Fruit fly (Drosophila melanogaster) whole organism: ENCODE measurements around the gene CG31697.

ENCODE experiments used
- CG8478 ChIP-seq: fragments of >200 bp; optimal IDR thresholded peaks from 2 replicates; lab custom pipeline; 2018; ENCODE audit warnings: inconsistent platforms
- Dll ChIP-seq: fragments of >200 bp; optimal IDR thresholded peaks from 2 replicates; lab custom pipeline; 2017
- EcR ChIP-seq, 2 experiments: fragments of >200 bp; optimal IDR thresholded peaks; 2 replicates each; lab custom pipeline; 2017; ENCODE audit warnings: missing biosample characterization in 2 of 2, missing genetic modification characterization in 2 of 2, missing genetic modification reagents in 2 of 2
- pan ChIP-seq: fragments of >200 bp; optimal IDR thresholded peaks from 2 replicates; lab custom pipeline; 2017
- psq ChIP-seq: fragments of >200 bp; optimal IDR thresholded peaks from 2 replicates; lab custom pipeline; 2017
- usp ChIP-seq: fragments of >200 bp; optimal IDR thresholded peaks from 2 replicates; lab custom pipeline; 2017; ENCODE audit warnings: missing biosample characterization, missing genetic modification characterization, mixed read lengths

CG31697 gene

DNA sequence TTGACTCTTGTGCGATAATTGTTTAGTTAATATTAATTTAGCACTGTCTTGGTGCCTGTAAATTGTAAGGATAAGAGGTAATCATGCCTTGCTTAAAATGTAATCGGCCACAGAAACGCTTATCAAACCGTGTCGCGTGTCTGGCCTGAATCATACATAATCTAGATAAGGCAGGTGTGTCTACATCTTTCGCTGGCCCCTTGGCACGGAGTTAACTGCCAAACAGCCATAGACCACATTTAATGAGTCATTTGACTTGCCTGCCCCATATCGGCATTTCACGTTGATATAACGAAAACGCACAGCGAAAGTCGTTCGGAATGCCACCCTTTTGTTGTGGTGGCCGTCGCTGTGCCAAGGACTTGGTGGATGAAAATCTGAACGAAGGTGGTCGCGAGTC is at the start of gene CG31697:
Gene CG31697, plus strand, starts transcription at position 215 of the 400 bp plus-strand sequence.
- TF ChIP-seq pan (lab: Kevin White, UChicago) (no peak), psq (lab: Kevin White, UChicago) (no peak), Dll (lab: Kevin White, UChicago) (no peak), EcR (GFP tag; optimal IDR thresholded peaks at IDR 0.05; lab: Kevin White, UChicago) (no peak), usp (GFP tag; lab: Kevin White, UChicago) (no peak), CG8478 (no peak)

DNA sequence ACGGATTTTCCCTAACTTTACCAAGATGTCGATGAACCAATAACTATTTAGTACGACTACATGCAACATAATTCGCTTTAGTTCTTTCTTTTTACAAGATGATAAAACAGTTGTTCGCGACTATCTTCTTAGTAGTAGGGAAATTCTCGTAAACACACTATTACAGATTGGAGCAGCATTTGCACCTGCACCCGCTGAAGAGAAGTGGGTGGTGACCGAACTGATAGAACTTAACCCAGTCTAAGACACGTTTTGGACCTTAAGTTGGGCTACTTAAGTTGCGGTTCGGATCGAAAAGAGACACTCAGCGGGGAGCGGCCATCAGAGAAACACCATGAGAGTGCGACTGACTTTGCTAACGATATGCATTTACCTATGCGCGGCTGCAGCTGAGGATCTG is 48.1 kb upstream of the CG31697 start, which contains the start of gene CG13083:
Gene CG13083, plus strand, starts transcription at position 301 of the 400 bp plus-strand sequence.
- TF ChIP-seq psq (lab: Kevin White, UChicago) (no peak), pan (lab: Kevin White, UChicago) (no peak), EcR (GFP tag; optimal IDR thresholded peaks at IDR 0.05; lab: Kevin White, UChicago) (no peak), CG8478 (no peak), usp (GFP tag; lab: Kevin White, UChicago) (no peak), Dll (lab: Kevin White, UChicago) (no peak)

DNA sequence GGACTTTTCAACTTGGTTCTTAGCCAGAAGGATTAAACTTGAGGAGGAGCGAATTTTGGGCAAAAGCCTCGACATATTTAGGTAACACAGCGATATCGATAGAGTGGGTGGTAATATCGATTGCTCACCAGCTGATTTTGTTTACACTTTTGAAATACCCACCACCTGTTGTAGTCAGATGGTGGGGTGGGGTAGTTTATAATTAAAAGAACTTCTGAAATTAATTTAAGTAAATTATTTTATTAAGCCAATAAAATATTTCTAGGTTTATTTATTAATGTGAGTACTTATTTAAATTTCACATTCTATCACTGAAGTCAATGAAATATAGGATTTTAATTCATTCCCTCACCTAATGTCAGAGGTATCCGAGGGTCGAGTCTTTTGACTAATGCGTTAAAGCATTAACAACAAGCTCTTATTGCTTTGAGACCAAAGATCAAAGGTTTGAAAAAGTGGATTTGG is 45.2 kb upstream of the CG31697 start, which contains the start of the genes CG10194 and CG18094:
Gene CG10194, minus strand, starts transcription at position 108 of the 465 bp plus-strand sequence.
Gene CG18094, plus strand, starts transcription at position 266 of the 465 bp plus-strand sequence.
- no peak for TF ChIP-seq usp (GFP tag; lab: Kevin White, UChicago)
- peak; percentile 94 for TF ChIP-seq pan (lab: Kevin White, UChicago)

DNA sequence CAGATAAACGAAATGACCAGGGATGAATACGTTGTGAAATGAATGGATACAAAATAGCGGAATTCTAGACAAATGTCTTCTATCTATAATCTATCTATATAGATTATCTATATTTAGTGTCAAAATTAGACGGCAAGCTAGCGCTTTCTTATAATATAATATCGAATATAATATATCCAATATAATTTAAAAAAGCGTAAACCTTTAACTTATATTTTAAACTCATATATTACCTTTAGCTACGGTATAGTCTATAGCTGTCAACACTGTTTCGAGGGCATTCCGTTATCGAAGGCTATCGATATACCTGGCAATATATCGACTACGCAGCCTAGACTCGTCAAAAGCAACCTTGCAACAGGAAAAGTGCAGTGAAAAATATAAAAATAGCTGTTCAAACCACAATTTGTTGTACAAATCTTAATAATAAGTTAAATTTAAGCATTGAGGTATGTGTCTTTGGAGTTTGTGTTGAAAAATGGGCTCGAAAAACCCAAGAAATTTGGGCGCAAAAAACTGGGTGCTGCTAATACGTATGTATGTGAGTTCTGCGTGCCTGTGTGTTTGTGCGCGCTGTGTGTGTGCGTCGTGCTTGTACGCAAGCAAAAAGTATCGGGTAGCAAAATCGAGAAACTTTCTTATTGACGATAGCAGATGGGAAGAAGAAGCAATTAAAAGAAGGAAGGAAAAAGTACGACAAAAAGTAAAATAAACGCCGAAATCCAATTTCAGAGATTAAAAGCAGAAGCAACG is 42.1 kb upstream of the CG31697 start, which contains the start of the genes swm and Ctu2:
Gene swm, plus strand, starts transcription at position 318 of the 753 bp plus-strand sequence.
Gene Ctu2, minus strand, starts transcription at position 320 of the 753 bp plus-strand sequence.
- TF ChIP-seq usp (GFP tag; lab: Kevin White, UChicago): no peak
- no peak for TF ChIP-seq CG8478
- TF ChIP-seq EcR (GFP tag; optimal IDR thresholded peaks at IDR 0.05; lab: Kevin White, UChicago): no peak
- TF ChIP-seq Dll (lab: Kevin White, UChicago): no peak
- no peak for TF ChIP-seq psq (lab: Kevin White, UChicago)
- no peak for TF ChIP-seq pan (lab: Kevin White, UChicago)

DNA sequence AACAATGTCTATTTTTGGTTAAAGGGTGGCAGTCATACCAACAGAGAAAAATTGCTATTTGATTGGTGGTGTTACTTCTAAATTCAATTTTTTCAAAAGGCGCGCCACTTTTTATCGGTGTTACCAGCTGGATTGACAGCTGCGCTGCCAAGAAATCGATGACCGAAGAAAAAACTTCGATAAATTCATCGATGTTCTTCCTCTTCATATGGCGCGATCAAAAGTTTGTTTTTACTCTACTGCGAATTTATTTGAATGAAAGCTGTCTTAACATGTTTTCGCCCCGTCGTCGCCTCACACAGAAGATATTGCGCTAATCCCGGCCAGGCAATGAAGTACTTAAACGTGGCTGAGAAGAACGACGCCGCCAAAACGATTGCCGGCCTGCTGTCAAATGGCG is 37.3 kb upstream of the CG31697 start, which contains the start of gene Top3alpha:
Gene Top3alpha, plus strand, starts transcription at position 186 of the 400 bp plus-strand sequence.
- TF ChIP-seq EcR (GFP tag; optimal IDR thresholded peaks at IDR 0.05; lab: Kevin White, UChicago) (no peak), pan (lab: Kevin White, UChicago) (no peak), psq (lab: Kevin White, UChicago) (no peak), Dll (lab: Kevin White, UChicago) (no peak), usp (GFP tag; lab: Kevin White, UChicago) (no peak), CG8478 (no peak)

DNA sequence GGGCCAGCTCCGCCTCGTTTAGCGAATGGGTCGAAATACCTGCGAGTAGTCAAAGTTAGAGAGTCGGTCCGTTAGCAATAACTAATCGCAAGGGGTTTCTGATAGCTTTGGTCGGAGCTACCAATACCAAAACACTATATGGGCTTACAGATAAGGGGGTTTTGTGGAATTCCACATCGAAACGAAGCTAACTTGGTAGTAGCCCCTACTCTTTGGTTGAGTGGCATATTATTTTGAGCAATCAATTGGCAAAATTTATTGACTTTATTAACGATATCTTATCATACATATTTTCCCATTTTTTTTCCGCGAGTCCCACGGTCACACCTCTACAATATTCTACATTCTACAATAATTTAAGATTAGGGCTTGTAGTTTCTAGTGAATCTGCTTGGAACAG is 28.9 kb upstream of the CG31697 start:
- TF ChIP-seq EcR (GFP tag; optimal IDR thresholded peaks at IDR 0.05; lab: Kevin White, UChicago) (no peak), psq (lab: Kevin White, UChicago) (no peak), Dll (lab: Kevin White, UChicago) (no peak), CG8478 (no peak), pan (lab: Kevin White, UChicago) (no peak), usp (GFP tag; lab: Kevin White, UChicago) (no peak)

DNA sequence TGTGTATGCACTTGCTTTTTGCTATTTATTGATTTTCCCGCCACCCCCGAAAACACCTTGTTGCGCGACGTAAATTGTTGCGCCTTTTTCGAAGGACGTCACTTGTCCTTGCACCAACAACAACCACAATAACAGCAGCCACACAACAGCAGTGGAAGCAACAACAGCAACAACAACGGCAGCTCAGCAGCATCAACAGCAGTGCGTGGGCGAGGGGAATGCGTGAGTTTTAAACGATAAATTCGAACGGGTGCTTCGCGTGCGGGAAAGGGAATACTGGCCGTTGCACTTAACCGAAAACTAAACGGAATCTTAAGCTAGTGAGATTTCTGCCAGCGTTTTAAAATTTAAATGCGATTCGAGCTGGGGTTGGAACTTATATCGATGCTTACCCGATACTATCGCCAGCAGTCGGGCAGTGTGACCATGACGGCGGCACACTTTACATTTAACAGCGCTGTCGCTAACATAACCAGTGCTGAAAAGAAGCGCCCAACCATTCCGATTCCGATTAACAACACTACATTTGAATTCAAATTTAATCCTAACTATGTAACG is 26.8 kb upstream of the CG31697 start, which contains the start of gene cyst:
Gene cyst, minus strand, starts transcription at position 404 of the 558 bp plus-strand sequence.
- TF ChIP-seq usp (GFP tag; lab: Kevin White, UChicago): no peak

DNA sequence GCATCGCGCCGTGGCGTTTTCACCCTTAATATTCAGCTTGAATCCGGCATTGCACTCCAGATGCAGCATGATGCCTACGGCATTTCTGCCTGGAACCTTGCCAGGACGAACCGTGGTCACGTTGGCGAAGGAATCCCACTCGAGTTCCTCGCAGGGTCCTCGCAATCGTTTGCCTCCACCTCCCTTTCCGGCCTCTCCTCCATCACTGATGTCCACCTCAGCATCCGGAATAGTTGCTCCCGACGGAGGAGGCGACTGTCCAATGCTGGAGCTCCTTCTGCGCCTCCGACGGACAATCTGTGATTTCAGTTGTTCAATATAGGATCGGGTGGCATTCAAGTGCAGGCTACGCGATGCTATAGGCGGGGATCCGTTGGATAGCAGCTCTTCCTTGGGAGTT is 23.1 kb upstream of the CG31697 start:
- TF ChIP-seq psq (lab: Kevin White, UChicago) (no peak), CG8478 (no peak), usp (GFP tag; lab: Kevin White, UChicago) (no peak), pan (lab: Kevin White, UChicago) (no peak), EcR (GFP tag; optimal IDR thresholded peaks at IDR 0.05; lab: Kevin White, UChicago) (no peak), Dll (lab: Kevin White, UChicago) (no peak)

DNA sequence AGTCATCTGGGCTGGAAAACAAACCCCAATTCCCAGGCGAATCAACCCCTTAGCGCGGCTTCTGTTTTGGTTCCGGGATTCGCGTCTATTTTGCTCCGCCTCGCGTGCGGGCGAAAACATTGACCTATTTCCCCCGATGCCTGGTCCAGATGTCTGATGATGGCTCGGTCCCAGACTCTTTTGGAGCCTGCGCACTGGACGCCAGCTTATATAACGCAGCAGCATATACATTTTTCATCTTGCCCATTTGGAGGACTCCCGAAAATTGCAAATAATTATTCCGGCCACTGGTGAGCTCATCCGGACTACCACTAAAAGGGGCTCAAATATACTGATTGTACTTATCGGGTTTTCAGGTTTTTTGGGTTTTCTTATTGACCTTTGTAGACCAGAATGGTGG is 19.2 kb upstream of the CG31697 start:
- TF ChIP-seq usp (GFP tag; lab: Kevin White, UChicago): no peak
- no peak for TF ChIP-seq pan (lab: Kevin White, UChicago)
- no peak for TF ChIP-seq CG8478
- no peak for TF ChIP-seq Dll (lab: Kevin White, UChicago)
- TF ChIP-seq psq (lab: Kevin White, UChicago): no peak
- no peak for TF ChIP-seq EcR (GFP tag; optimal IDR thresholded peaks at IDR 0.05; lab: Kevin White, UChicago)

DNA sequence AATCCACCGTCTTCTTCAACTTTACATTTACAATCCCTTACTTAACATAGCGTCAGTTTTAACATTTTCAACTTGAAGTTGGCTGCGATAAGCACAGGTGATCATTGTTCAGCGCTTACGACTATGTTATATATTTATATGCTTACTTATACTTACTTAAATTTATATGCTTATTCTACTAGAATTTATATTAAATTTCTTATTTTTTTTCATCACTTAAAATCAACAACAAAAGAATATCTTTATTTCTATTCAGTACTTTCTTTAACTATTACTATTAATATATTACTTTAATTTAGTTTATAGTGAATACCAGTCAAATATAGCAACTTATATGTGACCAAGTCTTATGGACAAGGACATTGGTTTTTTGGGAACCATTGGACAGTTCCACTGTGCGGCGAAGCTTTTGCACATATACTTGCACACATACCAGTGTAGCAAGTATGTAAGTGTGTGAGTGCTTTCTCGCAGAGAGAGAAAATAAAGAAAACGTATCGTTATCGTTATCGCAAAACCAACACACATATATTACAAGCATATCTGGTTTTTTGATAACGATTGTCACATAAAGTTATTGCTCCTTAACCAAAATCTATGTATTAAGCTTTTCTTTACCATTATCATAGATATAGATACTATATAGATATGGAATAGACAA is 18.0 kb upstream of the CG31697 start, which contains the start of gene Hasp:
Gene Hasp, minus strand, starts transcription at position 51 of the 661 bp plus-strand sequence.
- no peak for TF ChIP-seq usp (GFP tag; lab: Kevin White, UChicago)
- TF ChIP-seq CG8478: no peak
- TF ChIP-seq Dll (lab: Kevin White, UChicago): no peak
- TF ChIP-seq pan (lab: Kevin White, UChicago): no peak
- TF ChIP-seq psq (lab: Kevin White, UChicago): no peak
- no peak for TF ChIP-seq EcR (GFP tag; optimal IDR thresholded peaks at IDR 0.05; lab: Kevin White, UChicago)

DNA sequence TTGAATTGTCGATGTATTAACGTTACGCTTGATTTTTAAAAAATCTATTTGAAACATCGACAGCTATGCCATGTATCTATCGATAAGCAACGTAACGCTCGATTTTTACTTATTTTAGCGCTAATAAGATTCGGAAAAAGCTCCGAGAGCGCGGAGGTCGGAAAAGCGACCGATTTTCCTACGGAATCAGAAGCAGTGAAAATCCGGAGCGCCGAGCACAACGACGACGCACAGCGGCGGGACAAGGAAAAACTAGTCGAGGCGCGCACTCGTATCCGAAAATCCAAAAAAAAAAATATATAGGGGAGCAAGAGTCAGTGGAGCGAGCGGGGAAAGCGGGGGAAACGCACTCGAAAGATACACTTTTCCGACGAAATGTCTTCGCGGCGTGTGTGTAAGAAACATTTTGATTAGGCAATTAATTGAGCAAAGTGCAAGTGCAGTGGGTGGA is 16.6 kb upstream of the CG31697 start, which contains the start of gene CG10132:
Gene CG10132, plus strand, starts transcription at position 189 of the 451 bp plus-strand sequence.
- TF ChIP-seq usp (GFP tag; lab: Kevin White, UChicago) (no peak), pan (lab: Kevin White, UChicago) (no peak), CG8478 (no peak), Dll (lab: Kevin White, UChicago) (no peak), psq (lab: Kevin White, UChicago) (no peak), EcR (GFP tag; optimal IDR thresholded peaks at IDR 0.05; lab: Kevin White, UChicago) (no peak)
